Worm (Caenorhabditis elegans) whole organism, L4 larva: ENCODE measurements around the gene F59B10.2.

Source experiments
- F26F4.8 ChIP-seq: fragments of 200-800 bp; sonication (Bioruptor generic); conservative IDR thresholded peaks from 2 replicates; pipeline ENCODE4 v1.3.6; 2022; ENCODE audit warnings: missing genetic modification characterization, missing compliant biosample characterization
- F44E2.7 ChIP-seq: fragments of 200-800 bp; sonication (Bioruptor generic); IDR thresholded peaks from 2 replicates; pipeline ENCODE4 v2.1.2; 2022; ENCODE audit warnings: missing genetic modification characterization, missing compliant biosample characterization
- R02D3.7 ChIP-seq: fragments of 150-350 bp; sonication (generic microtip); optimal IDR thresholded peaks from 3 replicates; lab custom pipeline; 2014; ENCODE audit warnings: missing biosample characterization, missing genetic modification characterization
- T26A8.4 ChIP-seq: fragments of 200-800 bp; sonication (Bioruptor generic); IDR thresholded peaks from 2 replicates; pipeline ENCODE4 v1.3.6; 2022; ENCODE audit warnings: missing genetic modification characterization, missing compliant biosample characterization
- Y105C5A.15 ChIP-seq: fragments of 200-800 bp; sonication (Bioruptor generic); IDR thresholded peaks from 2 replicates; pipeline ENCODE4 v1.3.6; 2022; ENCODE audit warnings: missing genetic modification characterization, missing compliant biosample characterization
- Y75B8A.6 ChIP-seq: fragments of 200-800 bp; sonication (Bioruptor generic); IDR thresholded peaks from 2 replicates; pipeline ENCODE4 v1.3.6; 2022; ENCODE audit warnings: missing genetic modification reagents, missing genetic modification characterization, missing compliant biosample characterization
- aha-1 ChIP-seq: fragments of 150-350 bp; peaks from one replicate; lab custom pipeline; 2014; ENCODE audit warnings: missing biosample characterization, missing genetic modification characterization
- aly-2 ChIP-seq: sonication (generic microtip); optimal IDR thresholded peaks from 2 replicates; lab custom pipeline; 2018; ENCODE audit warnings: missing biosample characterization, missing genetic modification characterization
- ama-1 ChIP-seq: fragments of 150-350 bp; optimal IDR thresholded peaks from 2 replicates; lab custom pipeline; 2014; ENCODE audit warnings: inconsistent platforms, mixed read lengths
- arid-1 ChIP-seq: fragments of 200-800 bp; sonication (Bioruptor generic); conservative IDR thresholded peaks from 2 replicates; pipeline ENCODE4 v1.3.6; 2022; ENCODE audit warnings: missing genetic modification reagents, missing genetic modification characterization, missing compliant biosample characterization
- ceh-62 ChIP-seq: sonication (generic microtip); optimal IDR thresholded peaks from 2 replicates; lab custom pipeline; 2017; ENCODE audit warnings: missing biosample characterization, missing genetic modification characterization
- ctbp-1 ChIP-seq: fragments of 200-800 bp; sonication (Bioruptor generic); IDR thresholded peaks from 2 replicates; pipeline ENCODE4 v1.3.6; 2022; ENCODE audit warnings: missing genetic modification reagents, missing genetic modification characterization, missing compliant biosample characterization
- daf-12 ChIP-seq: fragments of 150-350 bp; optimal IDR thresholded peaks from 2 replicates; lab custom pipeline; 2014; ENCODE audit warnings: missing biosample characterization, missing genetic modification reagents, missing genetic modification characterization
- daf-19 ChIP-seq: fragments of 200-800 bp; sonication (Bioruptor generic); conservative IDR thresholded peaks from 2 replicates; pipeline ENCODE4 v1.3.6; 2022; ENCODE audit warnings: missing genetic modification characterization, missing compliant biosample characterization
- dmd-6 ChIP-seq: fragments of 200-800 bp; sonication (Bioruptor generic); IDR thresholded peaks from 2 replicates; pipeline ENCODE4 v1.3.6; 2022; ENCODE audit warnings: missing genetic modification reagents, missing genetic modification characterization, missing compliant biosample characterization
- dve-1 ChIP-seq: sonication (generic microtip); optimal IDR thresholded peaks from 2 replicates; lab custom pipeline; 2017; ENCODE audit warnings: antibody characterized with exemption, mild to moderate bottlenecking, missing genetic modification characterization, missing compliant biosample characterization; ENCODE audit not compliant: insufficient read depth
- egl-27 ChIP-seq: sonication (generic microtip); optimal IDR thresholded peaks from 3 replicates; lab custom pipeline; 2017; ENCODE audit warnings: missing biosample characterization, missing genetic modification reagents, missing genetic modification characterization
- fos-1 ChIP-seq: fragments of 150-350 bp; optimal IDR thresholded peaks from 2 replicates; lab custom pipeline; 2014; ENCODE audit warnings: missing biosample characterization, missing genetic modification characterization
- gei-8 ChIP-seq: fragments of 200-800 bp; sonication (Bioruptor generic); optimal IDR thresholded peaks from 2 replicates; lab custom pipeline; 2018; ENCODE audit warnings: mild to moderate bottlenecking, missing genetic modification characterization, missing compliant biosample characterization
- hlh-30 ChIP-seq: sonication (generic microtip); optimal IDR thresholded peaks from 2 replicates; lab custom pipeline; 2017; ENCODE audit warnings: antibody characterized with exemption, mild to moderate bottlenecking, missing genetic modification characterization, missing compliant biosample characterization; ENCODE audit not compliant: insufficient read depth
- jun-1 ChIP-seq: fragments of 150-350 bp; optimal IDR thresholded peaks from 2 replicates; lab custom pipeline; 2014; ENCODE audit warnings: missing biosample characterization, missing genetic modification reagents, missing genetic modification characterization
- lin-13 ChIP-seq: fragments of 150-350 bp; optimal IDR thresholded peaks from 2 replicates; lab custom pipeline; 2014; ENCODE audit warnings: missing biosample characterization, missing genetic modification reagents, missing genetic modification characterization
- lin-29 ChIP-seq: fragments of 200-800 bp; sonication (Bioruptor generic); IDR thresholded peaks from 2 replicates; pipeline ENCODE4 v1.3.6; 2022; ENCODE audit warnings: missing genetic modification reagents, missing genetic modification characterization, missing compliant biosample characterization
- lin-38 ChIP-seq: fragments of 200-800 bp; sonication (Bioruptor generic); IDR thresholded peaks from 2 replicates; pipeline ENCODE4 v1.3.6; 2022; ENCODE audit warnings: missing genetic modification reagents, missing genetic modification characterization, missing compliant biosample characterization
- lin-39 ChIP-seq: fragments of 150-350 bp; optimal IDR thresholded peaks from 2 replicates; lab custom pipeline; 2014; ENCODE audit warnings: missing biosample characterization, missing genetic modification reagents, missing genetic modification characterization
- madf-5 ChIP-seq, 2 experiments: fragments of 200-800 bp; sonication (Bioruptor generic); IDR thresholded peaks; 2 replicates each; pipeline ENCODE4 v1.3.6; 2022; ENCODE audit warnings: missing compliant biosample characterization in 2 of 2, missing genetic modification characterization in 2 of 2
- mdt-29 ChIP-seq: fragments of 200-800 bp; sonication (Bioruptor generic); IDR thresholded peaks from 2 replicates; pipeline ENCODE4 v1.3.6; 2022; ENCODE audit warnings: missing genetic modification reagents, missing genetic modification characterization, missing compliant biosample characterization
- mep-1 ChIP-seq: fragments of 150-350 bp; sonication (generic microtip); optimal IDR thresholded peaks from 3 replicates; lab custom pipeline; 2014; ENCODE audit warnings: missing biosample characterization, missing genetic modification characterization
- mxl-2 ChIP-seq: fragments of 200-800 bp; sonication (Bioruptor generic); conservative IDR thresholded peaks from 2 replicates; pipeline ENCODE4 v1.3.6; 2022; ENCODE audit warnings: missing genetic modification reagents, missing genetic modification characterization, missing compliant biosample characterization
- nhr-237 ChIP-seq: sonication (generic microtip); optimal IDR thresholded peaks from 2 replicates; lab custom pipeline; 2017; ENCODE audit warnings: missing biosample characterization, missing genetic modification characterization
- nhr-28 ChIP-seq: fragments of 150-350 bp; optimal IDR thresholded peaks from 2 replicates; lab custom pipeline; 2014; ENCODE audit warnings: missing biosample characterization, missing genetic modification characterization
- nhr-41 ChIP-seq: fragments of 200-800 bp; sonication (Bioruptor generic); IDR thresholded peaks from 2 replicates; pipeline ENCODE4 v1.3.6; 2022; ENCODE audit warnings: missing genetic modification reagents, missing genetic modification characterization, missing compliant biosample characterization
- nhr-48 ChIP-seq: sonication (generic microtip); optimal IDR thresholded peaks from 2 replicates; lab custom pipeline; 2016; ENCODE audit warnings: mild to moderate bottlenecking, missing genetic modification characterization, missing compliant biosample characterization
- nhr-77 ChIP-seq: fragments of 150-350 bp; optimal IDR thresholded peaks from 2 replicates; lab custom pipeline; 2014; ENCODE audit warnings: missing biosample characterization, missing genetic modification characterization
- pha-4 ChIP-seq, 2 experiments: fragments of 150-350 bp in 1 of 2; fragments of 200-800 bp in 1 of 2; sonication (Bioruptor generic) in 1 of 2; IDR thresholded peaks in 1 of 2; optimal IDR thresholded peaks in 1 of 2; 2 replicates each; pipeline versions ENCODE4 v1.3.6 to Lab custom; 2014 to 2022; ENCODE audit warnings: missing genetic modification characterization in 2 of 2, missing genetic modification reagents in 2 of 2, missing biosample characterization in 1 of 2, missing compliant biosample characterization in 1 of 2
- php-3 ChIP-seq: fragments of 200-800 bp; sonication (Bioruptor generic); IDR thresholded peaks from 2 replicates; pipeline ENCODE4 v1.3.6; 2022; ENCODE audit warnings: missing genetic modification reagents, missing genetic modification characterization, missing compliant biosample characterization
- rbr-2 ChIP-seq: sonication (generic microtip); optimal IDR thresholded peaks from 2 replicates; lab custom pipeline; 2016; ENCODE audit warnings: missing genotype, missing genetic modification characterization, missing compliant biosample characterization
- saeg-2 ChIP-seq: fragments of 200-800 bp; sonication (Bioruptor generic); IDR thresholded peaks from 2 replicates; pipeline ENCODE4 v1.3.6; 2022; ENCODE audit warnings: missing genetic modification reagents, missing genetic modification characterization, missing compliant biosample characterization
- sdz-12 ChIP-seq: fragments of 200-800 bp; sonication (Bioruptor generic); optimal IDR thresholded peaks from 2 replicates; lab custom pipeline; 2018; ENCODE audit warnings: mild to moderate bottlenecking, missing genetic modification characterization, missing compliant biosample characterization
- set-16 ChIP-seq: fragments of 200-800 bp; sonication (Bioruptor generic); IDR thresholded peaks from 2 replicates; pipeline ENCODE4 v1.3.6; 2022; ENCODE audit warnings: missing genetic modification reagents, missing genetic modification characterization, missing compliant biosample characterization
- skn-1 ChIP-seq: fragments of 150-350 bp; optimal IDR thresholded peaks from 2 replicates; lab custom pipeline; 2014; ENCODE audit warnings: missing biosample characterization, missing genetic modification characterization
- spr-1 ChIP-seq: sonication (generic microtip); optimal IDR thresholded peaks from 2 replicates; lab custom pipeline; 2016; ENCODE audit warnings: mild to moderate bottlenecking, missing genetic modification characterization, missing compliant biosample characterization
- spr-3 ChIP-seq: fragments of 200-800 bp; sonication (Bioruptor generic); optimal IDR thresholded peaks from 2 replicates; lab custom pipeline; 2018; ENCODE audit warnings: mild to moderate bottlenecking, missing genetic modification characterization, missing compliant biosample characterization
- unc-130 ChIP-seq: sonication (generic microtip); optimal IDR thresholded peaks from 2 replicates; lab custom pipeline; 2016; ENCODE audit warnings: missing genetic modification reagents, missing genetic modification characterization, missing compliant biosample characterization
- vab-7 ChIP-seq: fragments of 200-800 bp; sonication (Bioruptor generic); IDR thresholded peaks from 2 replicates; pipeline ENCODE4 v1.3.6; 2022; ENCODE audit warnings: missing genetic modification reagents, missing genetic modification characterization, missing compliant biosample characterization
- zfp-2 ChIP-seq: sonication (generic microtip); optimal IDR thresholded peaks from 2 replicates; lab custom pipeline; 2016; ENCODE audit warnings: mild to moderate bottlenecking, missing genetic modification characterization, missing compliant biosample characterization
- zip-11 ChIP-seq: fragments of 200-800 bp; sonication (Bioruptor generic); IDR thresholded peaks from 2 replicates; pipeline ENCODE4 v1.3.6; 2022; ENCODE audit warnings: missing genetic modification characterization, missing compliant biosample characterization
- ztf-11 ChIP-seq: fragments of 150-350 bp; optimal IDR thresholded peaks from 2 replicates; lab custom pipeline; 2014; ENCODE audit warnings: missing biosample characterization, missing genetic modification characterization

The F59B10.2 gene

ce11 chrII:10529218-10529751, 19.6 kb upstream of the F59B10.2 start (continued):
- TF ChIP-seq nhr-28, result peak; percentile 28
- no peak for TF ChIP-seq gei-8 (GFP tag; lab: Kevin White, UChicago)
- TF ChIP-seq nhr-237 (tag; lab: Kevin White, UChicago), result no peak
- peak; percentile 30 for TF ChIP-seq spr-1 (tag; lab: Kevin White, UChicago)
- peak; percentile 78 for TF ChIP-seq dve-1 (tag; lab: Kevin White, UChicago)
- TF ChIP-seq unc-130 (GFP tag; lab: Kevin White, UChicago), result no peak
- no peak for TF ChIP-seq nhr-41 (GFP tag; lab: Robert Waterston, UW)
- TF ChIP-seq aha-1 (tag; lab: Kevin White, UChicago), result peak; percentile 69
- TF ChIP-seq fos-1, result no peak
- no peak for TF ChIP-seq pha-4 (GFP tag; IDR thresholded peaks at IDR 0.05; lab: Robert Waterston, UW)
- TF ChIP-seq pha-4 (tag; optimal IDR thresholded peaks at IDR 0.05; lab: Kevin White, UChicago), result peak; percentile 86
- no peak for TF ChIP-seq lin-13 (GFP tag; lab: Kevin White, UChicago)
- no peak for TF ChIP-seq lin-29 (GFP tag; lab: Robert Waterston, UW)
- no peak for TF ChIP-seq ama-1 (lab: Kevin White, UChicago)
- TF ChIP-seq nhr-48 (tag; lab: Kevin White, UChicago), result peak; percentile 74

ce11 chrII:10527649-10528134, 18.0 kb upstream of the F59B10.2 start, which contains the start of gene mab-10:
mab-10 (plus strand) TSS chrII:10528084.
- TF ChIP-seq lin-38 (GFP tag; lab: Robert Waterston, UW), result 0 out of 2 replicates have a peak, but pooled peaks have one; percentile 19
- TF ChIP-seq skn-1, result no peak
- TF ChIP-seq zfp-2 (tag; lab: Kevin White, UChicago), result no peak
- 0 out of 4 replicates have a peak, but pooled peaks of 1 of the 2 experiments have one; percentile 25 for TF ChIP-seq madf-5 (GFP tag; IDR thresholded peaks at IDR 0.05; lab: Robert Waterston, UW)
- TF ChIP-seq dmd-6 (GFP tag; lab: Robert Waterston, UW), result peak; percentile 44
- no peak for TF ChIP-seq zip-11 (GFP tag; lab: Robert Waterston, UW)
- 0 out of 2 replicates have a peak, but pooled peaks have one; percentile 19 for TF ChIP-seq F44E2.7
- TF ChIP-seq mdt-29 (GFP tag; lab: Robert Waterston, UW), result no peak
- no peak for TF ChIP-seq daf-12 (tag; lab: Kevin White, UChicago)
- TF ChIP-seq fos-1, result no peak
- no peak for TF ChIP-seq aly-2 (tag; lab: Kevin White, UChicago)
- no peak for TF ChIP-seq arid-1 (GFP tag; lab: Robert Waterston, UW)
- peak; percentile 52 for TF ChIP-seq rbr-2 (tag; lab: Kevin White, UChicago)
- TF ChIP-seq spr-1 (tag; lab: Kevin White, UChicago), result no peak
- peak; percentile 20 for TF ChIP-seq nhr-48 (tag; lab: Kevin White, UChicago)
- no peak for TF ChIP-seq Y75B8A.6 (GFP tag; lab: Robert Waterston, UW)
- peak; percentile 71; the same call in 1 of the 2 replicates for TF ChIP-seq php-3 (GFP tag; lab: Robert Waterston, UW)
- TF ChIP-seq spr-3 (GFP tag; lab: Kevin White, UChicago), result no peak
- TF ChIP-seq sdz-12 (GFP tag; lab: Kevin White, UChicago), result no peak
- no peak for TF ChIP-seq R02D3.7 (tag; lab: Kevin White, UChicago)
- peak; percentile 85 for TF ChIP-seq hlh-30 (tag; lab: Kevin White, UChicago)
- TF ChIP-seq mxl-2 (GFP tag; lab: Robert Waterston, UW), result no peak
- TF ChIP-seq vab-7, result 0 out of 2 replicates have a peak, but pooled peaks have one; percentile 20
- no peak for TF ChIP-seq ztf-11 (tag; lab: Kevin White, UChicago)
- no peak for TF ChIP-seq egl-27
- no peak for TF ChIP-seq Y105C5A.15 (GFP tag; lab: Robert Waterston, UW)
- no peak for TF ChIP-seq daf-19 (GFP tag; lab: Robert Waterston, UW)
- 0 out of 2 replicates have a peak, but pooled peaks have one; percentile 47 for TF ChIP-seq T26A8.4 (GFP tag; lab: Robert Waterston, UW)
- peak; percentile 67 for TF ChIP-seq dve-1 (tag; lab: Kevin White, UChicago)
- TF ChIP-seq gei-8 (GFP tag; lab: Kevin White, UChicago), result peak; percentile 20
- no peak for TF ChIP-seq nhr-77 (tag; lab: Kevin White, UChicago)
- TF ChIP-seq ctbp-1 (GFP tag; lab: Robert Waterston, UW), result 0 out of 2 replicates have a peak, but pooled peaks have one; percentile 41
- TF ChIP-seq lin-39 (tag; lab: Kevin White, UChicago), result no peak
- TF ChIP-seq jun-1, result no peak
- TF ChIP-seq mep-1 (tag; lab: Kevin White, UChicago), result peak; percentile 64
- no peak for TF ChIP-seq saeg-2 (GFP tag; lab: Robert Waterston, UW)
- TF ChIP-seq set-16, result peak; percentile 98
- TF ChIP-seq F26F4.8 (GFP tag; lab: Robert Waterston, UW), result no peak
- TF ChIP-seq ceh-62 (tag; lab: Kevin White, UChicago), result no peak
